Fruit fly (Drosophila melanogaster): Measurements from ENCODE around the gene SNF4Agamma.
A peak's percentile ranks its signal among the peaks of the same experiment; 100 is the strongest.

SNF4Agamma gene

DNA sequence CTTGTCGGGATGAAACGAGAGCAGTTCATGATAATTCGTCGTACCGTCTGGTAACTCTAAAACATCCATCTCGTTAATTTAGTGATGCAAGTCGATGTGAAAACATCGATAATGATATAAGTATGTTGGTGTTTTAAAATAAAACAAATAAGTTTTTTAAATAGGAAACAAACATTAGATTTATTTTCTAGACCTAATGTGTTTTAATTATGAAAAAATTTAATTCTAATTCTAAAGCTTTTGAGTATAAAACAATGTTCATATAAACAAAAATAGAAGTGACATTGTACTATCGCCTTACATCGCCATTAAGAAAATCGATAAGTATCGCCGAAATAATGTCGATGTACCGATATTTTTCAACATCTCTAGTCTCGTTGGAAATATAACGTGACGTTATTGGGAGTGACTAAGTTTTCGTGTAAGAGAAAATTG, 29.5 kb upstream of the SNF4Agamma start, which contains the start of gene Rab11 (continued):
- TF ChIP-seq Mad (GFP tag; optimal IDR thresholded peaks at IDR 0.05) (no peak), Myb (GFP tag; optimal IDR thresholded peaks at IDR 0.05) (no peak), HmgD (GFP tag; optimal IDR thresholded peaks at IDR 0.05) (no peak), ara (GFP tag; IDR thresholded peaks at IDR 0.05) (no peak), BtbVII (GFP tag; optimal IDR thresholded peaks at IDR 0.05) (no peak), kni (GFP tag; optimal IDR thresholded peaks at IDR 0.05) (peak; percentile 54), CG14965 (GFP tag; optimal IDR thresholded peaks at IDR 0.05; ENCODE audit: borderline replicate concordance) (no peak), onecut (GFP tag; IDR thresholded peaks at IDR 0.05) (no peak; the same call in none of the 2 replicates), Blimp-1 (GFP tag; optimal IDR thresholded peaks at IDR 0.05) (peak; percentile 41), CG7556 (GFP tag; optimal IDR thresholded peaks at IDR 0.05) (peak; percentile 42), bbx (GFP tag; IDR thresholded peaks at IDR 0.05; ENCODE audit: partially characterized antibody) (peak; percentile 88), Scr (GFP tag; IDR thresholded peaks at IDR 0.05; ENCODE audit: partially characterized antibody) (peak; percentile 94), CG42726 (GFP tag; IDR thresholded peaks at IDR 0.05; ENCODE audit: partially characterized antibody) (peak; percentile 34; the same call in 1 of the 2 replicates), CG14710 (tag; optimal IDR thresholded peaks at IDR 0.05) (peak; percentile 79), Atf3 (GFP tag; optimal IDR thresholded peaks at IDR 0.05) (no peak), ssp (GFP tag; IDR thresholded peaks at IDR 0.05) (no peak; the same call in 1 of the 2 replicates), CG3163 (GFP tag; optimal IDR thresholded peaks at IDR 0.05) (no peak), h (optimal IDR thresholded peaks at IDR 0.05) (no peak), run (tag; optimal IDR thresholded peaks at IDR 0.05) (no peak), bcd (GFP tag; optimal IDR thresholded peaks at IDR 0.05) (peak; percentile 30), CG11398 (GFP tag; optimal IDR thresholded peaks at IDR 0.05) (no peak), Nf-YB (GFP tag; optimal IDR thresholded peaks at IDR 0.05) (no peak), kah (GFP tag; optimal IDR thresholded peaks at IDR 0.05) (no peak), CG2875 (GFP tag; optimal IDR thresholded peaks at IDR 0.05) (no peak), CG13775 (GFP tag; optimal IDR thresholded peaks at IDR 0.05) (peak; percentile 66), Opbp (GFP tag; IDR thresholded peaks at IDR 0.05; ENCODE audit: partially characterized antibody) (peak; percentile 80), Oaz (GFP tag; IDR thresholded peaks at IDR 0.05) (0 out of 2 replicates have a peak, but pooled peaks have one; percentile 9), CG30431 (GFP tag; optimal IDR thresholded peaks at IDR 0.05) (no peak), fd102C (GFP tag; optimal IDR thresholded peaks at IDR 0.05) (no peak), Lim3 (GFP tag; IDR thresholded peaks at IDR 0.05) (no peak), shn (GFP tag; optimal IDR thresholded peaks at IDR 0.05) (no peak), so (GFP tag; IDR thresholded peaks at IDR 0.05) (no peak), E2f2 (GFP tag; IDR thresholded peaks at IDR 0.05) (peak; percentile 64), PHDP (tag; optimal IDR thresholded peaks at IDR 0.05) (peak; percentile 34), Dip3 (GFP tag; optimal IDR thresholded peaks at IDR 0.05) (peak; percentile 3), dmrt99B (tag; optimal IDR thresholded peaks at IDR 0.05) (peak; percentile 30), CG11695 (GFP tag; IDR thresholded peaks at IDR 0.05) (0 out of 3 replicates have a peak, but pooled peaks have one; percentile 25), NfI (GFP tag; optimal IDR thresholded peaks at IDR 0.05) (peak; percentile 47), Oli (tag; optimal IDR thresholded peaks at IDR 0.05) (no peak), CG8944 (GFP tag; optimal IDR thresholded peaks at IDR 0.05) (peak; percentile 34), Spps (tag; optimal IDR thresholded peaks at IDR 0.05) (no peak), Fer2 (tag; optimal IDR thresholded peaks at IDR 0.05) (peak; percentile 13), CG12071 (GFP tag; optimal IDR thresholded peaks at IDR 0.05) (no peak), otp (GFP tag; IDR thresholded peaks at IDR 0.05) (no peak), CG16815 (GFP tag; optimal IDR thresholded peaks at IDR 0.05) (peak; percentile 3), prd (optimal IDR thresholded peaks at IDR 0.05) (no peak), prd (GFP tag; IDR thresholded peaks at IDR 0.05) (peak; percentile 50), ttk (GFP tag; IDR thresholded peaks at IDR 0.05) (no peak), Meics (GFP tag; optimal IDR thresholded peaks at IDR 0.05) (peak; percentile 21), Med (GFP tag) (peak; percentile 57), CG7987 (GFP tag; optimal IDR thresholded peaks at IDR 0.05) (no peak)
